Fruit fly (Drosophila melanogaster) whole organism, pupa: Measurements from ENCODE around the gene Tnpo-SR.

Experiments
- CG12605 ChIP-seq: fragments of 200-800 bp; sonication (Bioruptor generic); IDR thresholded peaks from 2 replicates; pipeline ENCODE4 v1.3.6; 2022; ENCODE audit warnings: missing biosample characterization, missing genetic modification characterization
- CG14655 ChIP-seq: fragments of 200-800 bp; sonication (Bioruptor generic); optimal IDR thresholded peaks from 3 replicates; lab custom pipeline; 2017; ENCODE audit warnings: mild to moderate bottlenecking, missing biosample characterization, missing genetic modification reagents, missing genetic modification characterization
- CG8301 ChIP-seq: fragments of 200-800 bp; sonication (Bioruptor generic); optimal IDR thresholded peaks from 2 replicates; lab custom pipeline; 2018; ENCODE audit warnings: missing biosample characterization, mild to moderate bottlenecking, missing genetic modification characterization
- Ets98B ChIP-seq: fragments of 200-800 bp; sonication (Bioruptor generic); IDR thresholded peaks from 2 replicates; pipeline ENCODE4 v1.3.6; 2022; ENCODE audit warnings: missing biosample characterization, missing genetic modification characterization
- fd96Ca ChIP-seq: fragments of 200-800 bp; sonication (Bioruptor generic); IDR thresholded peaks from 3 replicates; pipeline ENCODE4 v1.3.6; 2022; ENCODE audit warnings: missing biosample characterization, missing genetic modification characterization

DNA sequence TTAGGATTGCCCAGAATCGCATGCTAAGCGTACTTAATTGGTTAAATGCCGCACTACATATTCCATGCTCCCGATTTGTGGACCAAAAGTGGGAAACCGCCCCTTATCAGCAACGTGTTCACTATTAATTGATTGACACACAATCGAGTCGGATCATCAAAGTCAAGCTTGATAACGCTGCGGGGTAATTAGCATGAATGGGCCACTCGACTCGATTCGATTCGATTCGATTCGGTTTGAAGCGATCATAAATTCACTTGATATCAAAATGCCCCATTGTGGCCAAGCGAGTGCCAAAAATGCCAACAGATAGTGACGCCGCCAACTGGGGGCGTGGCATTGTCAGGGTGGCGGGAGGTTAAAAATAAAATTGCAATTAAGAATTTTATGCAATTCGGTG, 47.9 kb downstream of the Tnpo-SR start:
- TF ChIP-seq CG8301 (tag; lab: Kevin White, UChicago), result no peak
- TF ChIP-seq Ets98B, result no peak
- no peak for TF ChIP-seq fd96Ca
- TF ChIP-seq CG12605 (GFP tag; lab: Robert Waterston, UW), result no peak
- no peak for TF ChIP-seq CG14655 (GFP tag; lab: Kevin White, UChicago)
